Worm (Caenorhabditis elegans) whole organism, midembryonic: ENCODE measurements around the gene zmp-5.

Experiments
- T22C8.4 ChIP-seq: fragments of 200-800 bp; sonication (Bioruptor generic); IDR thresholded peaks from 2 replicates; pipeline ENCODE4 v1.3.6; 2022; ENCODE audit warnings: missing genetic modification characterization, missing compliant biosample characterization
- cog-1 ChIP-seq: sonication (generic microtip); optimal IDR thresholded peaks from 2 replicates; lab custom pipeline; 2016; ENCODE audit warnings: missing genetic modification characterization, missing compliant biosample characterization
- flt-1 ChIP-seq: fragments of 200-800 bp; sonication (Bioruptor generic); IDR thresholded peaks from 2 replicates; pipeline ENCODE4 v1.3.6; 2022; ENCODE audit warnings: missing genetic modification characterization, missing compliant biosample characterization
- klf-2 ChIP-seq: fragments of 200-800 bp; sonication (Bioruptor generic); conservative IDR thresholded peaks from 2 replicates; pipeline ENCODE4 v1.3.6; 2022; ENCODE audit warnings: missing genetic modification reagents, missing genetic modification characterization, missing compliant biosample characterization
- ref-1 ChIP-seq: fragments of 200-800 bp; sonication (Bioruptor generic); conservative IDR thresholded peaks from 2 replicates; pipeline ENCODE4 v1.3.6; 2022; ENCODE audit warnings: missing genetic modification reagents, missing genetic modification characterization, missing compliant biosample characterization
- tab-1 ChIP-seq: fragments of 200-800 bp; sonication (Bioruptor generic); IDR thresholded peaks from 2 replicates; pipeline ENCODE4 v1.3.6; 2022; ENCODE audit warnings: missing genetic modification characterization, missing compliant biosample characterization
- ztf-23 ChIP-seq: fragments of 200-800 bp; sonication (Bioruptor generic); IDR thresholded peaks from 2 replicates; pipeline ENCODE4 v1.3.6; 2022; ENCODE audit warnings: missing genetic modification reagents, missing genetic modification characterization, missing compliant biosample characterization
- ztf-29 ChIP-seq: fragments of 200-800 bp; sonication (Bioruptor generic); IDR thresholded peaks from 2 replicates; pipeline ENCODE4 v1.3.6; 2022; ENCODE audit warnings: missing genetic modification reagents, missing genetic modification characterization, missing compliant biosample characterization

DNA sequence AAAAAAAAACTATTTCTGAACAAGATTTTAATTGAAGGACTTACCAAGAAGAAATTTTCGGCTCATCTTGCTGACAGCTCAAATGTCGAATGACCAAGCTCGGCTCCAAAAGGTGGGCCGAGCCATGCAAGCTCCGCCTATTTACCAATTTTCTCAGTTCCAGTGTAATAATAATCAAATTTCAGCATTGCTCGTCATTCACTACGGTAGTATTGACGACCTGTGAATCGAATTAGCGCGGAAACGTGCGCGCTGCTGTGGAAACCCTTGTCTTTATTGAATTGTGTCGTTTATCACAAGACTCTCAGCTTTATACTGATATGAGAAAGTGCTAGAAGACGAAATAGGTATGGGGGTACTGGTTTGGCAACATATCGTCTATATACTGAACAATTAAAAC is 16.6 kb downstream of the zmp-5 start, which contains the start of gene nlp-76:
- TF ChIP-seq flt-1 (GFP tag; lab: Robert Waterston, UW) (no peak), tab-1 (GFP tag; lab: Robert Waterston, UW) (no peak), ref-1 (no peak), ztf-29 (GFP tag; lab: Robert Waterston, UW) (no peak), klf-2 (no peak), ztf-23 (GFP tag; lab: Robert Waterston, UW) (no peak), T22C8.4 (no peak), cog-1 (no peak)
